Worm (Caenorhabditis elegans) whole organism, L1 larva: ENCODE measurements around the gene C47A4.1.

Experiments used
- C16A3.4 ChIP-seq: fragments of 150-350 bp; optimal IDR thresholded peaks from 2 replicates; lab custom pipeline; 2014; ENCODE audit warnings: missing biosample characterization, missing genetic modification characterization
- F16B12.6 ChIP-seq: fragments of 150-350 bp; optimal IDR thresholded peaks from 2 replicates; lab custom pipeline; 2014; ENCODE audit warnings: missing biosample characterization, missing genetic modification characterization
- aha-1 ChIP-seq: fragments of 150-350 bp; optimal IDR thresholded peaks from 2 replicates; lab custom pipeline; 2014; ENCODE audit warnings: missing biosample characterization, missing genetic modification characterization
- alr-1 ChIP-seq: fragments of 200-800 bp; sonication (Bioruptor generic); optimal IDR thresholded peaks from 2 replicates; lab custom pipeline; 2018; ENCODE audit warnings: borderline replicate concordance, mild to moderate bottlenecking, missing genetic modification characterization, missing compliant biosample characterization
- ama-1 ChIP-seq: fragments of 150-350 bp; optimal IDR thresholded peaks from 2 replicates; lab custom pipeline; 2014
- blmp-1 ChIP-seq: fragments of 150-350 bp; optimal IDR thresholded peaks from 2 replicates; lab custom pipeline; 2014; ENCODE audit warnings: missing biosample characterization, missing genetic modification characterization
- ceh-8 ChIP-seq: fragments of 200-800 bp; sonication (Bioruptor generic); optimal IDR thresholded peaks from 2 replicates; lab custom pipeline; 2018; ENCODE audit warnings: mild to moderate bottlenecking, missing genetic modification characterization, moderate library complexity, missing compliant biosample characterization
- ceh-82 ChIP-seq, 3 experiments: fragments of 150-350 bp in 1 of 3; sonication (generic microtip) in 2 of 3; optimal IDR thresholded peaks; 2 replicates each; lab custom pipeline; 2014 to 2017; ENCODE audit warnings: missing biosample characterization in 3 of 3, missing genetic modification characterization in 3 of 3
- ceh-88 ChIP-seq: fragments of 200-800 bp; sonication (Bioruptor generic); IDR thresholded peaks from 2 replicates; pipeline ENCODE4 v1.3.6; 2022; ENCODE audit warnings: missing genetic modification characterization, missing compliant biosample characterization
- dsc-1 ChIP-seq: sonication (generic microtip); optimal IDR thresholded peaks from 2 replicates; lab custom pipeline; 2016; ENCODE audit warnings: mild to moderate bottlenecking, missing genetic modification characterization, missing compliant biosample characterization
- efl-1 ChIP-seq, 4 experiments: fragments of 150-350 bp; optimal IDR thresholded peaks in 3 of 4; peaks in 1 of 4; 1 replicate in 1 of 4; 2 replicates in 3 of 4; lab custom pipeline; 2014; ENCODE audit warnings: missing biosample characterization in 2 of 4, missing genetic modification characterization in 2 of 4, missing genetic modification reagents in 2 of 4
- efl-3 ChIP-seq: fragments of 200-800 bp; sonication (Bioruptor generic); optimal IDR thresholded peaks from 2 replicates; lab custom pipeline; 2018; ENCODE audit warnings: mild to moderate bottlenecking, missing genetic modification characterization, missing compliant biosample characterization
- egl-13 ChIP-seq: sonication (generic microtip); optimal IDR thresholded peaks from 2 replicates; lab custom pipeline; 2016; ENCODE audit warnings: missing genotype, missing genetic modification reagents, missing genetic modification characterization, missing compliant biosample characterization
- egl-27 ChIP-seq, 2 experiments: fragments of 150-350 bp in 1 of 2; sonication (generic microtip); optimal IDR thresholded peaks; 3 replicates each; lab custom pipeline; 2017 to 2018; ENCODE audit warnings: missing biosample characterization in 2 of 2, missing genetic modification characterization in 2 of 2, missing genetic modification reagents in 2 of 2
- elt-2 ChIP-seq: sonication (generic microtip); optimal IDR thresholded peaks from 2 replicates; lab custom pipeline; 2016; ENCODE audit warnings: missing genetic modification characterization, mild to moderate bottlenecking, inconsistent platforms, missing compliant biosample characterization, missing genetic modification reagents
- elt-3 ChIP-seq, 6 experiments: fragments of 150-350 bp in 1 of 6; sonication (generic microtip); optimal IDR thresholded peaks; 2 replicates each; lab custom pipeline; 2017 to 2018; ENCODE audit warnings: missing biosample characterization in 6 of 6, missing genetic modification characterization in 6 of 6, inconsistent platforms in 1 of 6
- fkh-10 ChIP-seq: sonication (generic microtip); optimal IDR thresholded peaks from 2 replicates; lab custom pipeline; 2017; ENCODE audit warnings: missing biosample characterization, missing genetic modification reagents, missing genetic modification characterization
- grh-1 ChIP-seq: fragments of 200-800 bp; sonication (Bioruptor generic); IDR thresholded peaks from 2 replicates; pipeline ENCODE4 v1.3.6; 2022; ENCODE audit warnings: missing genetic modification reagents, missing genetic modification characterization, missing compliant biosample characterization
- isw-1 ChIP-seq: fragments of 200-800 bp; sonication (Bioruptor generic); IDR thresholded peaks from 2 replicates; pipeline ENCODE4 v1.3.6; 2022; ENCODE audit warnings: missing genetic modification characterization, missing compliant biosample characterization
- jun-1 ChIP-seq: fragments of 150-350 bp; optimal IDR thresholded peaks from 2 replicates; lab custom pipeline; 2014; ENCODE audit warnings: missing biosample characterization, missing genetic modification reagents, missing genetic modification characterization
- lin-13 ChIP-seq: fragments of 150-350 bp; optimal IDR thresholded peaks from 2 replicates; lab custom pipeline; 2014; ENCODE audit warnings: missing biosample characterization, missing genetic modification reagents, missing genetic modification characterization
- lin-14 ChIP-seq: fragments of 200-800 bp; sonication (Bioruptor generic); optimal IDR thresholded peaks from 2 replicates; lab custom pipeline; 2018; ENCODE audit warnings: mild to moderate bottlenecking, missing genetic modification characterization, moderate library complexity, missing compliant biosample characterization
- lin-15B ChIP-seq: fragments of 150-350 bp; sonication (generic microtip); optimal IDR thresholded peaks from 3 replicates; lab custom pipeline; 2014; ENCODE audit warnings: missing biosample characterization, missing genetic modification characterization
- lin-39 ChIP-seq: fragments of 150-350 bp; optimal IDR thresholded peaks from 2 replicates; lab custom pipeline; 2014; ENCODE audit warnings: missing biosample characterization, missing genetic modification reagents, missing genetic modification characterization
- lsy-2 ChIP-seq, 2 experiments: fragments of 150-350 bp; optimal IDR thresholded peaks; 2 replicates each; lab custom pipeline; 2014; ENCODE audit warnings: missing biosample characterization in 2 of 2, missing genetic modification characterization in 2 of 2
- mdl-1 ChIP-seq, 2 experiments: fragments of 150-350 bp; optimal IDR thresholded peaks; 2 replicates each; lab custom pipeline; 2014 to 2017; ENCODE audit warnings: missing biosample characterization in 2 of 2, missing genetic modification characterization in 2 of 2, inconsistent platforms in 1 of 2
- mef-2 ChIP-seq: fragments of 150-350 bp; optimal IDR thresholded peaks from 2 replicates; lab custom pipeline; 2014; ENCODE audit warnings: missing biosample characterization, missing genetic modification characterization
- mep-1 ChIP-seq: fragments of 150-350 bp; optimal IDR thresholded peaks from 2 replicates; lab custom pipeline; 2014; ENCODE audit warnings: missing biosample characterization, missing genetic modification characterization
- nhr-11 ChIP-seq: fragments of 150-350 bp; optimal IDR thresholded peaks from 2 replicates; lab custom pipeline; 2014; ENCODE audit warnings: missing biosample characterization, missing genetic modification characterization
- nhr-19 ChIP-seq: fragments of 200-800 bp; sonication (Bioruptor generic); conservative IDR thresholded peaks from 2 replicates; pipeline ENCODE4 v1.3.6; 2022; ENCODE audit warnings: missing genetic modification characterization, missing compliant biosample characterization
- nhr-20 ChIP-seq: sonication (generic microtip); optimal IDR thresholded peaks from 2 replicates; lab custom pipeline; 2016; ENCODE audit warnings: mild to moderate bottlenecking, missing genetic modification characterization, missing compliant biosample characterization
- nhr-28 ChIP-seq: fragments of 150-350 bp; optimal IDR thresholded peaks from 2 replicates; lab custom pipeline; 2014; ENCODE audit warnings: missing biosample characterization, missing genetic modification characterization
- nhr-47 ChIP-seq: sonication (generic microtip); optimal IDR thresholded peaks from 2 replicates; lab custom pipeline; 2016; ENCODE audit warnings: mild to moderate bottlenecking, missing genetic modification characterization, moderate library complexity, missing compliant biosample characterization
- nhr-76 ChIP-seq: sonication (generic microtip); optimal IDR thresholded peaks from 2 replicates; lab custom pipeline; 2017; ENCODE audit warnings: missing biosample characterization, missing genetic modification characterization
- nhr-77 ChIP-seq: fragments of 150-350 bp; optimal IDR thresholded peaks from 2 replicates; lab custom pipeline; 2014; ENCODE audit warnings: missing biosample characterization, missing genetic modification characterization
- nhr-84 ChIP-seq: sonication (generic microtip); optimal IDR thresholded peaks from 2 replicates; lab custom pipeline; 2017; ENCODE audit warnings: missing biosample characterization, missing genetic modification characterization
- nhr-85 ChIP-seq: sonication (generic microtip); peaks from one replicate; lab custom pipeline; 2016; ENCODE audit warnings: missing genetic modification characterization, inconsistent platforms, missing compliant biosample characterization
- snpc-4 ChIP-seq: fragments of 150-350 bp; optimal IDR thresholded peaks from 2 replicates; lab custom pipeline; 2014; ENCODE audit warnings: missing biosample characterization, missing genetic modification characterization
- sox-4 ChIP-seq: sonication (generic microtip); optimal IDR thresholded peaks from 2 replicates; lab custom pipeline; 2016; ENCODE audit warnings: missing genetic modification characterization, missing compliant biosample characterization
- sup-37 ChIP-seq: fragments of 200-800 bp; sonication (Bioruptor generic); optimal IDR thresholded peaks from 2 replicates; lab custom pipeline; 2018; ENCODE audit warnings: mild to moderate bottlenecking, missing genetic modification characterization, missing compliant biosample characterization
- tbx-2 ChIP-seq: sonication (generic microtip); optimal IDR thresholded peaks from 2 replicates; lab custom pipeline; 2016; ENCODE audit warnings: missing genetic modification characterization, missing compliant biosample characterization
- unc-130 ChIP-seq: fragments of 150-350 bp; optimal IDR thresholded peaks from 2 replicates; lab custom pipeline; 2017; ENCODE audit warnings: missing biosample characterization, missing genetic modification characterization, inconsistent platforms
- unc-98 ChIP-seq: fragments of 200-800 bp; sonication (Bioruptor generic); IDR thresholded peaks from 2 replicates; pipeline ENCODE4 v1.3.6; 2022; ENCODE audit warnings: missing genetic modification characterization, missing compliant biosample characterization
- ztf-4 ChIP-seq: fragments of 150-350 bp; optimal IDR thresholded peaks from 2 replicates; lab custom pipeline; 2014; ENCODE audit warnings: missing biosample characterization, missing genetic modification characterization

The C47A4.1 gene

DNA sequence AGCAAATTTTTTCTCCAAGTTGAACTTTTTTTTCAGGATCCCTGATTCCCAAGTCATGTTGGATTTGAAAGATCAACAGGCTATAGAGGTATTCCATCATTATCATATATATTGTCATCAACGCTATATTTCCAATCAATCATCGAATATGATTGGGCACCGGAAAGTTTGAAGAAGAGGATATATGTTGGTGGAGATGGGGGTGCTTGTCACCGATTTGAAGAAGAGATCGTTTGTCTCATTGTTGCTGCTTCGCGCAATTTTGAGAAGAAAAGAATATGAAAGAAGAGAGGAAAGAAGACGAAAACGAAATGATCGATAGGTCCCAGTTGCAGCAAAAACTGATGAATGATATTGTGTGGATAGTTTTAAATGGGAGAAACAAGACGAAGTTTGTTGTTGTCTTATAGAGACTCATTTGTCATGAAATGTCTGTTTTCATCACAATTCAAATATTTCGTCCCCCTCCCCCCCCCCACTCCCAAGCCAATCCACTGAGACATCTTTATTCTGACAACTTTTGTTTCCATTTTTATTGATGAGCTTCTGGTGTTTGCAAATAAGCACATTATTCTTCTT is 26.8 kb downstream of the C47A4.1 start, which contains the start of gene T23G4.2 (continued):
- no peak for TF ChIP-seq sup-37 (GFP tag; lab: Kevin White, UChicago)
- no peak for TF ChIP-seq tbx-2
- TF ChIP-seq ama-1 (lab: Kevin White, UChicago): no peak
- no peak for TF ChIP-seq egl-27 (tag; optimal IDR thresholded peaks at IDR 0.05; lab: Kevin White, UChicago)
- TF ChIP-seq sox-4 (tag; lab: Kevin White, UChicago): no peak
- TF ChIP-seq nhr-84 (tag; lab: Kevin White, UChicago): no peak
- no peak for TF ChIP-seq nhr-77 (tag; lab: Kevin White, UChicago)
- no peak for TF ChIP-seq nhr-20 (tag; lab: Kevin White, UChicago)
- no peak for TF ChIP-seq lin-13 (GFP tag; lab: Kevin White, UChicago)
- TF ChIP-seq, all 84 proteins: peak for 5

DNA sequence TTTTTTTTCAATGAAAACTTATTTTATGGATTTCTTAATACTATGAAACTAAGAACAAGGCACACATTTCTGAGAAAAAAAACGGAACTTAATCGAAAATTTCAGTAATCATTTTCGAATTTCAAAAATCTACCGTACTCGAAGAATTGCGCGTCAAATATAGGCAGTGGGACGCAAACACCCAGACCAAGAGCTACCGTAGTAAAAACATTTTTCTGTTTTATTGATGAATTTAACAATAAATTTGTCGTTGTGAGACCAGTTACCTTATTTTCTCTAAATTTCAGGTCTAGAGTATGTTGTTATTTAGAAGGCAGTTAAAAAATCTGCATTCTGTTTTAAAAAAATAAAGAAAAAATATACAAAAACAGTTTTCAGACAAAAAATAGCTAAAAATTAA is 28.5 kb downstream of the C47A4.1 start:
- no peak for TF ChIP-seq snpc-4 (tag; lab: Kevin White, UChicago)
- TF ChIP-seq nhr-11 (tag; lab: Kevin White, UChicago): no peak
- TF ChIP-seq mep-1 (tag; lab: Kevin White, UChicago): no peak
- no peak for TF ChIP-seq mef-2
- TF ChIP-seq egl-27 (tag; optimal IDR thresholded peaks at IDR 0.05; lab: Kevin White, UChicago): no peak
- TF ChIP-seq aha-1 (tag; lab: Kevin White, UChicago): no peak
- no peak for TF ChIP-seq elt-3 (tag; optimal IDR thresholded peaks at IDR 0.05; lab: Kevin White, UChicago)
- no peak for TF ChIP-seq elt-2 (tag; lab: Kevin White, UChicago)
- no peak for TF ChIP-seq nhr-77 (tag; lab: Kevin White, UChicago)

DNA sequence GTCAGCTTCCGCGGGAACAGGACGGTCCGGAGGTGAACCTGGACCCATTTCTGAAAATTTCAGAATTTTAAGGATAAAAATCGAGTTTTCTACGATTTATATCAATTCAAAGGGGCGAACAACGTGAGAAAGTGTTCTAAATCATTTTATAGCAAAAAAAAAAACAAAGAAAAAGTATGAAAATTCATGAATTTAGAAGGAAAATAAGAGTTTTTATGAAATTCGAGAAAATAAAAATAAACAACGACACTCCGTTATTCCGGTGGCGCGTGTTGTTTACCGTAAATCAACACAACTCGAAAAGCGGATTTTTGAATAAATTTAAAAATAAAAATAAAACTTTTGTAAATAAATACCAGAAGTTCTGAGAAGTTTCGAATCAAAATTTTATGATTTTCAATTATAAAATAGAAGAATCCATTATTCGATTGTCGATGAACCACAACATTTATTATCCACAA is 29.2 kb downstream of the C47A4.1 start, which contains the start of gene nyn-1:
TSS of gene nyn-1 (minus strand) at position 51 of the 461 bp plus-strand sequence.
- peak in 1 of 2 experiments; percentile 13 for TF ChIP-seq efl-1 (optimal IDR thresholded peaks at IDR 0.05; lab: Kevin White, UChicago)
- TF ChIP-seq efl-1 (GFP tag; optimal IDR thresholded peaks at IDR 0.05 in 1 of 2; lab: Kevin White, UChicago): no peak
- no peak for TF ChIP-seq unc-130 (tag; lab: Kevin White, UChicago)
- TF ChIP-seq, all 84 proteins: peak for 1

DNA sequence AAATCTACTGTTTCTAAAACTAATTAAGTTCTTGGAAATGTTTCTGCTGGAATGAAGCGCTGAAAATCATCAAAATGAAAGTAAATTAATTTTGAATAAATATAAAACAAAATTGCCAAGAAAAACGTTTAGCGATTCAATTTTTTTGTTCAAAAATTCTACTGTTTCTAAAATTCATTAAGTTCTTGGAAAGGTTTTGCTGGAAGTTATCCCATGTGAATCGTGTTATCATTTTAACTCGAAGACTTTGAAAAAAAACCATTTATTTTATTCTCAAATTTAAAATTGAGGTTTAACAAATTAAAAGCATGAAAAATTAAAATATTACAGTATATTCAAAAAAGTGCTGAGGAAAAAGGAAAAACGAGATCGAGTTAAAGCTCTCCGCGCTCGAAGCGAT is 31.4 kb downstream of the C47A4.1 start:
- TF ChIP-seq F16B12.6 (tag; lab: Kevin White, UChicago): no peak
- no peak for TF ChIP-seq alr-1
- no peak for TF ChIP-seq ceh-8 (GFP tag; lab: Kevin White, UChicago)
- no peak for TF ChIP-seq dsc-1

DNA sequence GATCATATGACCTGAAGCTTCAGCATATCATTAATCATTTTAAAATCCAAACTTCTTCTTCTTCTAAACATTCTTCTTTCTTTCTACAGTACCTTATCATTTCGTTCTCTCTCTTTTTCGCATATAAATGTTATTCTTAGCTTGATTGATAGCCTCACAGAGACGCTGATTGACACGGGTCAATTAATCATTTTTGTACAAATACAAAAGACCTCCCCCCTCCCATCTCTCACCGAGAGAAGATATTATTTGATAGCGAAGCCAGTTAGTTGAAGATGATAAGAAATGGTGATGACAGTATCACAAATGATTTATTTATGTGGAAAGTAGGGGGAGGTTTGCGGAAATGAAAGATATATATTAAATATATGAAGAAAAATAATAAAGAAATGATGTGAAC is 33.4 kb downstream of the C47A4.1 start:
- TF ChIP-seq nhr-28 (tag; lab: Kevin White, UChicago): no peak
- no peak for TF ChIP-seq isw-1 (GFP tag; lab: Robert Waterston, UW)
- TF ChIP-seq grh-1 (GFP tag; lab: Robert Waterston, UW): 0 out of 2 replicates have a peak, but pooled peaks have one; percentile 34
- no peak for TF ChIP-seq nhr-47
- TF ChIP-seq egl-13 (tag; lab: Kevin White, UChicago): no peak
- TF ChIP-seq mdl-1 (tag; optimal IDR thresholded peaks at IDR 0.05; lab: Kevin White, UChicago): no peak
- TF ChIP-seq unc-98 (GFP tag; lab: Robert Waterston, UW): no peak
- TF ChIP-seq sup-37 (GFP tag; lab: Kevin White, UChicago): no peak
- TF ChIP-seq nhr-76: no peak
- TF ChIP-seq tbx-2: peak; percentile 73
- peak; percentile 95 for TF ChIP-seq nhr-85
- TF ChIP-seq mef-2: no peak
- no peak for TF ChIP-seq elt-2 (tag; lab: Kevin White, UChicago)
- TF ChIP-seq fkh-10 (GFP tag; lab: Kevin White, UChicago): no peak
- no peak for TF ChIP-seq nhr-77 (tag; lab: Kevin White, UChicago)
- TF ChIP-seq nhr-19 (GFP tag; lab: Robert Waterston, UW): peak; percentile 30
- no peak for TF ChIP-seq C16A3.4 (tag; lab: Kevin White, UChicago)
- TF ChIP-seq jun-1 (tag; lab: Kevin White, UChicago): no peak
- no peak for TF ChIP-seq aha-1 (tag; lab: Kevin White, UChicago)
- TF ChIP-seq efl-3 (GFP tag; lab: Kevin White, UChicago): no peak
- TF ChIP-seq blmp-1 (tag; lab: Kevin White, UChicago): peak; percentile 85
- TF ChIP-seq ztf-4: no peak
- no peak for TF ChIP-seq lin-15B (tag; lab: Kevin White, UChicago)
- TF ChIP-seq ceh-82 (tag; optimal IDR thresholded peaks at IDR 0.05; lab: Kevin White, UChicago): no peak
- peak; percentile 36 to 70 for TF ChIP-seq lsy-2 (tag; optimal IDR thresholded peaks at IDR 0.05; lab: Kevin White, UChicago)
- TF ChIP-seq ceh-88: no peak
- TF ChIP-seq lin-39 (tag; lab: Kevin White, UChicago): no peak
- no peak for TF ChIP-seq lin-14 (GFP tag; lab: Kevin White, UChicago)
